Fruit fly (Drosophila melanogaster): ENCODE results near the gene CG42245.
A peak's percentile ranks its signal among the peaks of the same experiment; 100 is the strongest.

CG42245 gene

dm6 chr3L:2589167-2589910 lies 42.2 kb upstream of the CG42245 start, which contains the start of gene dos:
dos (plus strand) TSS chr3L:2589414.
- TF ChIP-seq Sin3A (optimal IDR thresholded peaks at IDR 0.05) (no peak), psq (optimal IDR thresholded peaks at IDR 0.05) (peak; percentile 95), h (optimal IDR thresholded peaks at IDR 0.05) (no peak), ttk (optimal IDR thresholded peaks at IDR 0.05) (no peak), insv (optimal IDR thresholded peaks at IDR 0.05) (no peak), Myc (optimal IDR thresholded peaks at IDR 0.05) (no peak)

DNA sequence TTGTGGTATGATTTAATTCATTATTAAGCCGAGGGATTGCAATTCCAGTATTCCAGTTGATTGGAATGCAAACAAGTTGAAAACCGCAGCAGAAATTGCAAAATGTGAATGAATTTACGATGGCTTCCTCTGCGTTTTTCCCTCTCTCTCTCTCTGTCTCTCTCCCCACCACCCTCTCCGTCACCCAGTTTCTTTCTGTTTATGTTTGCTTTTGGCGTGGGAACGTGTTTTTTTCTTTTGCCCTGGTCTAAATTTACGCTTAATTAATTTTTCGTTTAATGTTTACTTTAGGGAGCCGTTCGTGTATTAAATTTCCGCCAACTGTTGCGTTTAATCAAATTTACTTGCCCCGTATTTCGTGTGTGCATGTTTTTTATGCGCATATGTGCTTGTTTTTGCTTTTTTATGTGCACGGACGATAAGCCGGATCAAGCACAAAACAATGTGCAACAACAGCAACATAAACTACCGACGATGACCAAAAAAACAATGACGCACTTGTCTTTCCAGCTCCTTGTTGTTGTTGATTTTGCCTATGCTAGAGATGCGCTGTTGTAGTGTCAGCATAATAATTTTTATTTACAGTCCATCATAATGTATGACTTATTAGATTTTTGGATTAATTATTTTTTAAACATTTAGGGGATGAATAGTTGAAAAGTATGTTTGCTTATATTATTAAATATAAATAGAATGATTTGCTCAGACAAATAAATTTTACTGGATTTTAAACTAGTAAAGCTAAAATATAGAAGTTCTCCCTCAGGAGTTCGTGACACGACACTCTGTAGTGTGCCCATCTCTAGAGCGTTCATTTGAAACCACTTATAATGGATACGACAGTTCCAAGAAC lies 41.4 kb upstream of the CG42245 start:
- TF ChIP-seq Myc (optimal IDR thresholded peaks at IDR 0.05) (no peak), insv (optimal IDR thresholded peaks at IDR 0.05) (no peak), psq (optimal IDR thresholded peaks at IDR 0.05) (no peak), Sin3A (optimal IDR thresholded peaks at IDR 0.05) (no peak), ttk (optimal IDR thresholded peaks at IDR 0.05) (no peak), h (optimal IDR thresholded peaks at IDR 0.05) (no peak)

- TF ChIP-seq h (optimal IDR thresholded peaks at IDR 0.05) (no peak), Sin3A (optimal IDR thresholded peaks at IDR 0.05) (no peak)
These were observed 40.7 kb upstream of the CG42245 start for dm6 chr3L:2590764-2591309.

dm6 chr3L:2595481-2595880 lies 36.0 kb upstream of the CG42245 start, which contains the start of gene CG16984:
CG16984 (plus strand) TSS chr3L:2595781.
- TF ChIP-seq Sin3A (optimal IDR thresholded peaks at IDR 0.05) (no peak), Myc (optimal IDR thresholded peaks at IDR 0.05) (no peak), insv (optimal IDR thresholded peaks at IDR 0.05) (no peak), h (optimal IDR thresholded peaks at IDR 0.05) (no peak), ttk (optimal IDR thresholded peaks at IDR 0.05) (no peak), psq (optimal IDR thresholded peaks at IDR 0.05) (no peak)

DNA sequence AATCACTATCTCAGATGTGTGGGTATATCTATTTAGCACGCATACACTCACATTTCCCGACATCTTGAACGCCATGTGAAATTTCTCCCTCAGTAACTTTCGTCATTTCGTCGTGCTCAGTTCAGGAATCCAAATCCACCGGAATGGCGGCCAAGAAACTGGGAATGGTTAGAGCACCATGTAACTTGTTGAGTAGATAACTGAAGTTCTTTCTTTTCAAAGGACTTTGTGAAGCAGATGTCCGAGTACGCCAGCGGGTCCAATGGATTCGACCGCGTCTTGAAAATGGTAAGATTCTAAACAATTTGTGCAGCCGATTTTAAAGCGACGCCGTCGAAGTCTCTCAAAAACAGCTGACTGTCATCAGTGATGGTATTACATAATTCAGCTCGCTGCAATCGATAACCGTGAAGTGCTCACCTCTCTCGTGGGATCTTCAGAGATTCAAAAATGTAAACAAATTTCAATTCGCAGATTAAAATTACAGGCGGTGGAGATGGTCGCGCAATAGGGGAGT lies 32.2 kb upstream of the CG42245 start, which contains the start of the genes CG16985 and CG12182:
Gene CG16985, plus strand, starts transcription at position 84 of the 517 bp plus-strand sequence.
Gene CG12182, minus strand, starts transcription at position 366 of the 517 bp plus-strand sequence.
- TF ChIP-seq insv (optimal IDR thresholded peaks at IDR 0.05) (no peak), ttk (optimal IDR thresholded peaks at IDR 0.05) (no peak), Sin3A (optimal IDR thresholded peaks at IDR 0.05) (no peak), h (optimal IDR thresholded peaks at IDR 0.05) (no peak), Myc (optimal IDR thresholded peaks at IDR 0.05) (no peak), psq (optimal IDR thresholded peaks at IDR 0.05) (no peak)

DNA sequence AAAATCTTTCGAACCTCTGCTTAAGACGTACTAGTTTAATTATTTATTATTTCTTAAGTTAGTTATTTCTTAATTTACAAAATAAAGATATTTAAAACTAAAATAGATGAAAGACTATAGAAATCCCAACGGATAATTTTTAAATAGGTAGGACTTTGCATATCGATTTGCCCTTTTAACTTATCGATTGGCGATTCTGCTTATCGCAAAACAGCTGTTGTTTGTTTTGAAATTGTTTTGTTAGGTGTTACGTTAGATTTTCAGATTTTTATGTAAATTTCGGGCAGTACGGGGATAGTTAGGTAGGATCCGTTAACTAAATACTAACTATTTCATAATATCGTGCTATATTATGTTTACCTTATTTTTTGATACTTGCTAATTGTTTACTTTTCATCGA lies 31.4 kb upstream of the CG42245 start, which contains the start of gene CG16986:
Gene CG16986, plus strand, starts transcription at position 188 of the 400 bp plus-strand sequence.
- TF ChIP-seq Sin3A (optimal IDR thresholded peaks at IDR 0.05) (no peak), Myc (optimal IDR thresholded peaks at IDR 0.05) (no peak), h (optimal IDR thresholded peaks at IDR 0.05) (no peak), insv (optimal IDR thresholded peaks at IDR 0.05) (no peak), psq (optimal IDR thresholded peaks at IDR 0.05) (no peak), ttk (optimal IDR thresholded peaks at IDR 0.05) (no peak)

DNA sequence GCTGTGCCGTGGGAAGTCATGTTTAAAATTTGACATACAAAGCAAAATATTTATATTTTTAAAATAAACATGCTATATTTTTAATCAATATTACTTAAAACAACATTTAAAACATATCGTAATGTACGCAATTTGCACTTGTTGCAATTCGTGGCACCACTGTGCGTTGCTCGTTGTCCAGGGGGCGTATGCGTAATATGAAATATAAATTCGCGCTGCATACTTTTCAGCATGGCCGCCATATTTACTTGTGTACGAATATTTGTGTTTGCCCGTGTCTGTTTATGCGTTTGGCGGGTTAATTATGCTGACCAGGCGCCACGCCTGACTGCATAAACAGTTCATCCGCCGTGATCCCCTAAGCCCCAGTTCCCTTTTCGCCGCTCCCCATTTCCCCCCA lies 22.7 kb upstream of the CG42245 start:
- no peak for TF ChIP-seq psq (optimal IDR thresholded peaks at IDR 0.05)
- TF ChIP-seq Myc (optimal IDR thresholded peaks at IDR 0.05): no peak
- TF ChIP-seq insv (optimal IDR thresholded peaks at IDR 0.05): no peak
- TF ChIP-seq h (optimal IDR thresholded peaks at IDR 0.05): no peak
- no peak for TF ChIP-seq ttk (optimal IDR thresholded peaks at IDR 0.05)
- no peak for TF ChIP-seq Sin3A (optimal IDR thresholded peaks at IDR 0.05)

DNA sequence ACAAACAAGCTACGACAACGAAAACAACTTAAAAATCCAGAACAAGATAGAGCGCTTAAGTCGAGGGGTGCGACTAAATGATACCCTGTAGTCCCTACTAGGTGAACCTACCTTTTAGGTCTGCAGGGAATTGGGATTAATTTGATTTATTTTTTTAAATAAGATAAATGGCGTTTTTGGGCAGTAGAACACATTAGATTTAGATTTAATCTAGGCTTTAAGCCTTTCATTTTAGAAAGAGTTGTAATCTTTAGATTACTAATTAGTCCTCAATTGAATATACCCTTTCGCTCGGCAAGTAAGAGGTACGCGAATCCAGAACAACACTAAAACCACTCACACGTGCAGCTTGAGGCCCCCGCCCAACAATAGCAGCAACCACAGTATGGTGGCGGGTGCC lies 17.3 kb upstream of the CG42245 start:
- no peak for TF ChIP-seq Sin3A (optimal IDR thresholded peaks at IDR 0.05)
- TF ChIP-seq h (optimal IDR thresholded peaks at IDR 0.05): no peak
- TF ChIP-seq psq (optimal IDR thresholded peaks at IDR 0.05): no peak
- no peak for TF ChIP-seq Myc (optimal IDR thresholded peaks at IDR 0.05)
- TF ChIP-seq insv (optimal IDR thresholded peaks at IDR 0.05): no peak
- no peak for TF ChIP-seq ttk (optimal IDR thresholded peaks at IDR 0.05)

DNA sequence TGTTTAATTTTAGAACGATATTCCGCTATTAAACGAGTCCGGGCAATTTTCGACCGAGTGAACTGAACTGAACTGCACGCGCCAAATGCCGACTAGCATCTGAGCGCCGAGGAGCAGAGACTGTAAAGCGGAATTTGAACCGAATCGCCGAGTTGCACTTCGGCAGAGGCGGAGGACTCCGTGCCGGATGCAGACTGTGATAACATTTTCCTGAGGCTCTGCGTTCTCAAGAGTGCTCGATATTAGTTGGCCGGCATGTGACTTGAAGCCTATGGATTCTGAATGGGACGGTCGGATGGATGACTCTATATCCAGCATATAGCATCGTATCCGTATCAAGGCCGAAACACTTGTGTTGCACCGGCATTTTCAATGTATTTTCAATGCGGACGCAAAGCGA lies 1.6 kb upstream of the CG42245 start, which contains the start of gene Pxn:
Gene Pxn, minus strand, starts transcription at position 101 of the 400 bp plus-strand sequence.
- TF ChIP-seq Sin3A (optimal IDR thresholded peaks at IDR 0.05) (no peak), psq (optimal IDR thresholded peaks at IDR 0.05) (no peak), ttk (optimal IDR thresholded peaks at IDR 0.05) (no peak), insv (optimal IDR thresholded peaks at IDR 0.05) (no peak), h (optimal IDR thresholded peaks at IDR 0.05) (no peak), Myc (optimal IDR thresholded peaks at IDR 0.05) (no peak)

DNA sequence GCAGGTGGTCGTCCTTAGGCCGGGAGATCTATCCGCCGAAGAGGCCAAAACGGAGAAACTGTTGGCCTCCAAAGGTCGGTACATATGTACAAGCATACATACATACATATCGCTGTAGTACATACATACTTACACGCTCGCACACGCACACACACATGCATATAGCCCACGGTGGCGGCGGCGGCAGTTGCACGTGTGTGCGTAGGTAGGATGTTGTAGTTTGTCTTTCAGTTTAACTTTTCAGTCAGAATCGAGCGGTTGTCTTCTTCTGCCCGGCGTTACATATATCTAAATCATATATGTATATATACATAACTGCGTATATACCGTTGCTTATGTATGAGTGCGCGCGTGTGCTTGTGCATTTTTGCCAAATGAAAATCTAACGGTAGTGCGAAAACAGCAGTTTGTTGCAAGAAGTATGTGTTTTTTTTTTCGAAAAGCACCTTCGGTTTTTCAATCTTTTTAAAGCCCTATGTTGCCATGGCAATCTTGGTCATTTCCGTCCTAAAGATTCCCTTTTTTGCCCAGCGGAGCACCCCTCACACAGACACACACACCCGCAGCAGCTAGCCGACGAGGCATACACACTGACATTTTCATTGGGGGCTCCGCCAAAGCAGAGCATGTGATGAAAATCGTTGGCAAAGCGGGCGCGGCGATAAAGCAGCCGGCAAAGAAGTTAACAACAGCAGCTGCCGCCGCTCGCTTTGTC lies 690 bp downstream of the CG42245 start:
- TF ChIP-seq Sin3A (optimal IDR thresholded peaks at IDR 0.05) (no peak), Myc (optimal IDR thresholded peaks at IDR 0.05) (no peak), ttk (optimal IDR thresholded peaks at IDR 0.05) (no peak), h (optimal IDR thresholded peaks at IDR 0.05) (no peak), insv (optimal IDR thresholded peaks at IDR 0.05) (no peak), psq (optimal IDR thresholded peaks at IDR 0.05) (no peak)

- TF ChIP-seq psq (optimal IDR thresholded peaks at IDR 0.05) (peak; percentile 43), ttk (optimal IDR thresholded peaks at IDR 0.05) (peak; percentile 32), insv (optimal IDR thresholded peaks at IDR 0.05) (no peak)
These were observed 1.2 kb downstream of the CG42245 start for dm6 chr3L:2632763-2633100.

Measured in Kc167 (cell line).